Worm (Caenorhabditis elegans): ENCODE data around the gene F31F7.2.
A peak's percentile ranks its signal among the peaks of the same experiment; 100 is the strongest.

- TF ChIP-seq mdl-1 (tag; optimal IDR thresholded peaks at IDR 0.05) (peak in 1 of 2 experiments; percentile 12), nhr-77 (tag; optimal IDR thresholded peaks at IDR 0.05) (no peak), unc-62 (GFP tag; optimal IDR thresholded peaks at IDR 0.05) (no peak), fkh-10 (GFP tag; optimal IDR thresholded peaks at IDR 0.05) (no peak), lin-13 (GFP tag; optimal IDR thresholded peaks at IDR 0.05) (peak; percentile 6), lin-14 (GFP tag; optimal IDR thresholded peaks at IDR 0.05) (peak; percentile 82), tbx-2 (tag; optimal IDR thresholded peaks at IDR 0.05) (peak; percentile 40), nhr-237 (tag; optimal IDR thresholded peaks at IDR 0.05) (no peak), nhr-76 (tag; optimal IDR thresholded peaks at IDR 0.05) (no peak), sptf-1 (tag; optimal IDR thresholded peaks at IDR 0.05) (no peak), pag-3 (tag; optimal IDR thresholded peaks at IDR 0.05; ENCODE audit: borderline replicate concordance, insufficient read depth) (no peak), unc-86 (tag; optimal IDR thresholded peaks at IDR 0.05) (no peak)
These were observed 52.2 kb downstream of the F31F7.2 start for ce11 chrV:6322749-6323367.

Measured in whole organism, L1 larva.